Worm (Caenorhabditis elegans) whole organism, L2 larva: Measurements from ENCODE around the gene idpp-5.

Source experiments
- R02D3.7 ChIP-seq: fragments of 150-350 bp; optimal IDR thresholded peaks from 2 replicates; lab custom pipeline; 2014; ENCODE audit warnings: missing biosample characterization, missing genetic modification characterization
- Y55F3AM.14 ChIP-seq: fragments of 200-800 bp; sonication (Bioruptor generic); optimal IDR thresholded peaks from 2 replicates; lab custom pipeline; 2018; ENCODE audit warnings: mild to moderate bottlenecking, missing genetic modification characterization, missing compliant biosample characterization
- ZK546.5 ChIP-seq: sonication (generic microtip); optimal IDR thresholded peaks from 2 replicates; lab custom pipeline; 2017; ENCODE audit warnings: missing biosample characterization, missing genetic modification characterization
- blmp-1 ChIP-seq: sonication (generic microtip); optimal IDR thresholded peaks from 2 replicates; lab custom pipeline; 2017; ENCODE audit warnings: missing genetic modification characterization, mild to moderate bottlenecking, missing compliant biosample characterization, antibody characterized with exemption, moderate library complexity; ENCODE audit not compliant: insufficient read depth
- ceh-16 ChIP-seq: fragments of 150-350 bp; optimal IDR thresholded peaks from 2 replicates; lab custom pipeline; 2014; ENCODE audit warnings: missing biosample characterization, missing genetic modification characterization
- ceh-82 ChIP-seq: fragments of 150-350 bp; optimal IDR thresholded peaks from 2 replicates; lab custom pipeline; 2014; ENCODE audit warnings: missing biosample characterization, missing genetic modification characterization
- crh-2 ChIP-seq: sonication (generic microtip); optimal IDR thresholded peaks from 2 replicates; lab custom pipeline; 2017; ENCODE audit warnings: missing biosample characterization, missing genetic modification characterization
- dmd-4 ChIP-seq: sonication (generic microtip); optimal IDR thresholded peaks from 2 replicates; lab custom pipeline; 2017; ENCODE audit warnings: missing biosample characterization, missing genetic modification characterization
- elt-1 ChIP-seq: fragments of 150-350 bp; optimal IDR thresholded peaks from 2 replicates; lab custom pipeline; 2014; ENCODE audit warnings: missing biosample characterization, missing genetic modification characterization
- elt-3 ChIP-seq: sonication (generic microtip); optimal IDR thresholded peaks from 2 replicates; lab custom pipeline; 2017; ENCODE audit warnings: missing biosample characterization, missing genetic modification characterization
- fos-1 ChIP-seq: fragments of 150-350 bp; optimal IDR thresholded peaks from 2 replicates; lab custom pipeline; 2014; ENCODE audit warnings: missing biosample characterization, missing genetic modification characterization
- gmeb-1 ChIP-seq: fragments of 150-350 bp; optimal IDR thresholded peaks from 2 replicates; lab custom pipeline; 2014; ENCODE audit warnings: missing biosample characterization, missing genetic modification characterization
- lin-11 ChIP-seq: fragments of 150-350 bp; sonication (generic microtip); optimal IDR thresholded peaks from 2 replicates; lab custom pipeline; 2014; ENCODE audit warnings: missing biosample characterization, missing genetic modification characterization, inconsistent platforms, mixed read lengths
- lin-39 ChIP-seq: fragments of 150-350 bp; optimal IDR thresholded peaks from 2 replicates; lab custom pipeline; 2014; ENCODE audit warnings: missing biosample characterization, missing genetic modification reagents, missing genetic modification characterization
- lsy-2 ChIP-seq, 2 experiments: fragments of 150-350 bp in 1 of 2; sonication (generic microtip) in 1 of 2; optimal IDR thresholded peaks; 2 replicates each; lab custom pipeline; 2014 to 2017; ENCODE audit warnings: missing biosample characterization in 2 of 2, missing genetic modification characterization in 2 of 2
- mab-5 ChIP-seq: fragments of 150-350 bp; optimal IDR thresholded peaks from 2 replicates; lab custom pipeline; 2014; ENCODE audit warnings: missing biosample characterization, missing genetic modification characterization
- mbf-1 ChIP-seq: sonication (generic microtip); optimal IDR thresholded peaks from 2 replicates; lab custom pipeline; 2017; ENCODE audit warnings: missing biosample characterization, missing genetic modification characterization
- nhr-12 ChIP-seq: fragments of 150-350 bp; optimal IDR thresholded peaks from 2 replicates; lab custom pipeline; 2014; ENCODE audit warnings: missing biosample characterization, missing genetic modification characterization
- nhr-129 ChIP-seq: fragments of 150-350 bp; optimal IDR thresholded peaks from 2 replicates; lab custom pipeline; 2014; ENCODE audit warnings: missing biosample characterization, missing genetic modification characterization
- nhr-237 ChIP-seq: fragments of 150-350 bp; optimal IDR thresholded peaks from 2 replicates; lab custom pipeline; 2014; ENCODE audit warnings: missing biosample characterization, missing genetic modification characterization
- nhr-25 ChIP-seq: fragments of 150-350 bp; sonication (generic microtip); optimal IDR thresholded peaks from 3 replicates; lab custom pipeline; 2014; ENCODE audit warnings: missing biosample characterization, missing genetic modification characterization
- nhr-6 ChIP-seq: fragments of 150-350 bp; optimal IDR thresholded peaks from 2 replicates; lab custom pipeline; 2014; ENCODE audit warnings: missing biosample characterization, missing genetic modification characterization
- nhr-77 ChIP-seq: fragments of 150-350 bp; optimal IDR thresholded peaks from 2 replicates; lab custom pipeline; 2014; ENCODE audit warnings: missing biosample characterization, missing genetic modification characterization
- peb-1 ChIP-seq: fragments of 150-350 bp; optimal IDR thresholded peaks from 2 replicates; lab custom pipeline; 2014; ENCODE audit warnings: missing biosample characterization, missing genetic modification characterization
- sma-3 ChIP-seq: sonication (generic microtip); optimal IDR thresholded peaks from 2 replicates; lab custom pipeline; 2016; ENCODE audit warnings: missing genetic modification reagents, missing genetic modification characterization, missing compliant biosample characterization
- unc-39 ChIP-seq: fragments of 150-350 bp; optimal IDR thresholded peaks from 2 replicates; lab custom pipeline; 2014; ENCODE audit warnings: missing biosample characterization, missing genetic modification characterization
- unc-62 ChIP-seq: fragments of 150-350 bp; optimal IDR thresholded peaks from 2 replicates; lab custom pipeline; 2014; ENCODE audit warnings: missing biosample characterization, missing genetic modification reagents, missing genetic modification characterization
- ztf-1 ChIP-seq: fragments of 200-800 bp; sonication (Bioruptor generic); conservative IDR thresholded peaks from 2 replicates; pipeline ENCODE4 v1.3.6; 2022; ENCODE audit warnings: missing genetic modification characterization, missing compliant biosample characterization
- ztf-11 ChIP-seq: sonication (generic microtip); optimal IDR thresholded peaks from 2 replicates; lab custom pipeline; 2017; ENCODE audit warnings: missing biosample characterization, missing genetic modification characterization
- ztf-4 ChIP-seq: fragments of 150-350 bp; optimal IDR thresholded peaks from 2 replicates; lab custom pipeline; 2014; ENCODE audit warnings: missing biosample characterization, missing genetic modification characterization

The idpp-5 gene

ce11 chrX:3743190-3743589 is 49.4 kb downstream of the idpp-5 start:
- TF ChIP-seq nhr-237 (tag; lab: Kevin White, UChicago) (no peak), unc-62 (GFP tag; lab: Kevin White, UChicago) (no peak), mbf-1 (tag; lab: Kevin White, UChicago) (no peak), lsy-2 (tag; optimal IDR thresholded peaks at IDR 0.05; lab: Kevin White, UChicago) (no peak), mab-5 (no peak), nhr-129 (tag; lab: Kevin White, UChicago) (no peak), crh-2 (tag; lab: Kevin White, UChicago) (no peak), lin-39 (no peak), ZK546.5 (tag; lab: Kevin White, UChicago) (no peak), sma-3 (GFP tag; lab: Kevin White, UChicago) (no peak), nhr-6 (tag; lab: Kevin White, UChicago) (no peak), elt-3 (tag; lab: Kevin White, UChicago) (no peak), ztf-4 (tag; lab: Kevin White, UChicago) (no peak), ceh-16 (tag; lab: Kevin White, UChicago) (no peak), R02D3.7 (tag; lab: Kevin White, UChicago) (no peak), ztf-11 (no peak), peb-1 (tag; lab: Kevin White, UChicago) (no peak), nhr-12 (no peak), unc-39 (tag; lab: Kevin White, UChicago) (no peak), nhr-25 (tag; lab: Kevin White, UChicago) (no peak)

- TF ChIP-seq dmd-4 (tag; lab: Kevin White, UChicago) = no peak
- TF ChIP-seq lin-11 (tag; lab: Kevin White, UChicago) = no peak
- no peak for TF ChIP-seq elt-3 (tag; lab: Kevin White, UChicago)
- no peak for TF ChIP-seq unc-39 (tag; lab: Kevin White, UChicago)
- TF ChIP-seq ceh-16 (tag; lab: Kevin White, UChicago) = no peak
- TF ChIP-seq nhr-77 (tag; lab: Kevin White, UChicago) = no peak
- TF ChIP-seq fos-1 (tag; lab: Kevin White, UChicago) = no peak
- no peak for TF ChIP-seq ztf-1
- TF ChIP-seq elt-1 (tag; lab: Kevin White, UChicago) = no peak
- TF ChIP-seq peb-1 (tag; lab: Kevin White, UChicago) = no peak
- TF ChIP-seq gmeb-1 (tag; lab: Kevin White, UChicago) = no peak
- TF ChIP-seq ZK546.5 (tag; lab: Kevin White, UChicago) = no peak
- TF ChIP-seq blmp-1 (tag; lab: Kevin White, UChicago) = no peak
- TF ChIP-seq crh-2 (tag; lab: Kevin White, UChicago) = no peak
- TF ChIP-seq Y55F3AM.14 (GFP tag; lab: Kevin White, UChicago) = no peak
- no peak for TF ChIP-seq unc-62 (GFP tag; lab: Kevin White, UChicago)
- no peak for TF ChIP-seq ceh-82
Observed at ce11 chrX:3742223-3742622, 50.4 kb downstream of the idpp-5 start, which contains the start of gene fkh-2. Gene fkh-2, minus strand, starts transcription at chrX:3742323.
